Worm (Caenorhabditis elegans) whole organism, late embryonic: Measurements from ENCODE around the gene nemp-1.

Experiments used
- F13H6.1 ChIP-seq: sonication (generic microtip); optimal IDR thresholded peaks from 2 replicates; lab custom pipeline; 2016; ENCODE audit warnings: missing genetic modification characterization, missing compliant biosample characterization
- K09A11.1 ChIP-seq: sonication (generic microtip); optimal IDR thresholded peaks from 2 replicates; lab custom pipeline; 2017; ENCODE audit warnings: antibody characterized with exemption, mild to moderate bottlenecking, missing genetic modification characterization, missing compliant biosample characterization; ENCODE audit not compliant: insufficient read depth
- ceh-9 ChIP-seq: sonication (generic microtip); optimal IDR thresholded peaks from 2 replicates; lab custom pipeline; 2016; ENCODE audit warnings: mild to moderate bottlenecking, missing genetic modification characterization, inconsistent platforms, missing compliant biosample characterization
- dve-1 ChIP-seq: sonication (generic microtip); optimal IDR thresholded peaks from 2 replicates; lab custom pipeline; 2017; ENCODE audit warnings: antibody characterized with exemption, mild to moderate bottlenecking, missing genetic modification characterization, missing compliant biosample characterization
- fkh-6 ChIP-seq: sonication (generic microtip); optimal IDR thresholded peaks from 2 replicates; lab custom pipeline; 2016; ENCODE audit warnings: missing genetic modification characterization, missing compliant biosample characterization
- nfya-1 ChIP-seq: sonication (generic microtip); optimal IDR thresholded peaks from 2 replicates; lab custom pipeline; 2017; ENCODE audit warnings: missing genetic modification characterization, mild to moderate bottlenecking, missing compliant biosample characterization, antibody characterized with exemption, moderate library complexity
- unc-42 ChIP-seq: sonication (generic microtip); optimal IDR thresholded peaks from 2 replicates; lab custom pipeline; 2016; ENCODE audit warnings: missing genotype, missing genetic modification characterization, missing compliant biosample characterization

DNA sequence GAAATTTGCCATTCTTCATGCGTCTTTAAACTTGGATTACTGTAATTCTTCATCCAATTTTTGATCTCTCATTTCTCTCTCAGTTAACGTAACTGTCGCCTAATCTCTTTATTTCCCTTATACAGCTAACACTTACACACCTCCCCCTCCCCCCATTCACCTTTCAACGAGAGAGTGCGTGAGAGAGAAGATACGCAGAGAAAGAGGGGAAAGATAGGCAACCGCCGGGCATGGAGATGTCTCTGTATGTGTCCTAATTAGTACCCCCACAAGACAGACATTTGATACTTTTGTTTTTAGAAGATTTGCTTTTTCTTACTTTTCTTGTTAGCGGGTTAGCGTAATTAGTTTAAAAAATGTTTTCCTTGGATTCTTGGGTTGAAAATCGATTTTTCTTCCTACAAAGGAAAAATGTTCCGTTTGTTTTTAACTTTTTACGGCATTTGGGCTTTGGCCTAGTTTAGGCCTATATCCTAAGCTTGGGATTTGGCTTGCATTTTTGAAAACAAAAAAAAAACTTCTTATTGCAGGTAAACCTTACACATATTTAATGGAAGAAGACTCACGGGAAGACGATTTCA lies 37.7 kb upstream of the nemp-1 start, which contains the start of gene affl-2:
- TF ChIP-seq ceh-9, result no peak
- TF ChIP-seq F13H6.1 (tag; lab: Kevin White, UChicago), result no peak
- TF ChIP-seq K09A11.1 (tag; lab: Kevin White, UChicago), result no peak
- TF ChIP-seq dve-1 (tag; lab: Kevin White, UChicago), result no peak
- TF ChIP-seq fkh-6 (tag; lab: Kevin White, UChicago), result no peak
- TF ChIP-seq nfya-1 (tag; lab: Kevin White, UChicago), result peak; percentile 30
- no peak for TF ChIP-seq unc-42 (tag; lab: Kevin White, UChicago)
